Worm (Caenorhabditis elegans) whole organism, L3 larva: Measurements from ENCODE around the gene F59A7.12.

Source experiments
- R02D3.7 ChIP-seq: fragments of 150-350 bp; optimal IDR thresholded peaks from 2 replicates; lab custom pipeline; 2014; ENCODE audit warnings: missing biosample characterization, missing genetic modification characterization
- aly-2 ChIP-seq: fragments of 150-350 bp; optimal IDR thresholded peaks from 2 replicates; lab custom pipeline; 2014; ENCODE audit warnings: missing biosample characterization, missing genetic modification characterization
- ama-1 ChIP-seq: fragments of 150-350 bp; optimal IDR thresholded peaks from 2 replicates; lab custom pipeline; 2018
- ceh-28 ChIP-seq: fragments of 150-350 bp; optimal IDR thresholded peaks from 2 replicates; lab custom pipeline; 2014; ENCODE audit warnings: missing biosample characterization, missing genetic modification reagents, missing genetic modification characterization
- ceh-82 ChIP-seq: fragments of 150-350 bp; optimal IDR thresholded peaks from 2 replicates; lab custom pipeline; 2014; ENCODE audit warnings: missing biosample characterization, missing genetic modification characterization
- ceh-9 ChIP-seq: sonication (generic microtip); optimal IDR thresholded peaks from 2 replicates; lab custom pipeline; 2018; ENCODE audit warnings: missing biosample characterization, missing genetic modification characterization
- daf-12 ChIP-seq: fragments of 150-350 bp; optimal IDR thresholded peaks from 2 replicates; lab custom pipeline; 2014; ENCODE audit warnings: missing biosample characterization, missing genetic modification reagents, missing genetic modification characterization
- egl-27 ChIP-seq: sonication (generic microtip); optimal IDR thresholded peaks from 4 replicates; lab custom pipeline; 2017; ENCODE audit warnings: missing biosample characterization, missing genetic modification reagents, missing genetic modification characterization
- egl-5 ChIP-seq: fragments of 150-350 bp; optimal IDR thresholded peaks from 2 replicates; lab custom pipeline; 2017; ENCODE audit warnings: missing biosample characterization, missing genetic modification reagents, missing genetic modification characterization, inconsistent platforms
- elt-1 ChIP-seq: fragments of 150-350 bp; optimal IDR thresholded peaks from 2 replicates; lab custom pipeline; 2014; ENCODE audit warnings: missing biosample characterization, missing genetic modification characterization
- elt-2 ChIP-seq: sonication (generic microtip); optimal IDR thresholded peaks from 2 replicates; lab custom pipeline; 2016; ENCODE audit warnings: missing genetic modification reagents, mild to moderate bottlenecking, missing genetic modification characterization, missing compliant biosample characterization
- fkh-10 ChIP-seq: sonication (generic microtip); optimal IDR thresholded peaks from 2 replicates; lab custom pipeline; 2017; ENCODE audit warnings: missing biosample characterization, missing genetic modification reagents, missing genetic modification characterization
- fkh-2 ChIP-seq: fragments of 150-350 bp; optimal IDR thresholded peaks from 2 replicates; lab custom pipeline; 2014; ENCODE audit warnings: missing biosample characterization, missing genetic modification reagents, missing genetic modification characterization
- hmg-11 ChIP-seq: sonication (generic microtip); optimal IDR thresholded peaks from 2 replicates; lab custom pipeline; 2016; ENCODE audit warnings: missing genetic modification characterization, missing compliant biosample characterization
- jun-1 ChIP-seq: fragments of 150-350 bp; optimal IDR thresholded peaks from 2 replicates; lab custom pipeline; 2014; ENCODE audit warnings: missing biosample characterization, missing genetic modification reagents, missing genetic modification characterization
- lin-15B ChIP-seq: fragments of 150-350 bp; optimal IDR thresholded peaks from 2 replicates; lab custom pipeline; 2014; ENCODE audit warnings: missing biosample characterization, missing genetic modification characterization
- mdl-1 ChIP-seq: fragments of 150-350 bp; optimal IDR thresholded peaks from 2 replicates; lab custom pipeline; 2014; ENCODE audit warnings: missing biosample characterization, missing genetic modification characterization
- mml-1 ChIP-seq: fragments of 150-350 bp; sonication (generic microtip); optimal IDR thresholded peaks from 3 replicates; lab custom pipeline; 2014; ENCODE audit warnings: missing biosample characterization, missing genetic modification characterization
- nhr-11 ChIP-seq: fragments of 150-350 bp; optimal IDR thresholded peaks from 2 replicates; lab custom pipeline; 2014; ENCODE audit warnings: missing biosample characterization, missing genetic modification characterization
- nhr-23 ChIP-seq: fragments of 150-350 bp; optimal IDR thresholded peaks from 2 replicates; lab custom pipeline; 2014; ENCODE audit warnings: missing biosample characterization, missing genetic modification reagents, missing genetic modification characterization
- nhr-25 ChIP-seq: sonication (generic microtip); optimal IDR thresholded peaks from 2 replicates; lab custom pipeline; 2017; ENCODE audit warnings: missing biosample characterization, missing genetic modification characterization
- nhr-28 ChIP-seq: fragments of 150-350 bp; optimal IDR thresholded peaks from 2 replicates; lab custom pipeline; 2014; ENCODE audit warnings: missing biosample characterization, missing genetic modification characterization
- nhr-43 ChIP-seq: sonication (generic microtip); optimal IDR thresholded peaks from 2 replicates; lab custom pipeline; 2016; ENCODE audit warnings: mild to moderate bottlenecking, missing genetic modification characterization, missing compliant biosample characterization; ENCODE audit not compliant: poor library complexity, severe bottlenecking
- nhr-67 ChIP-seq: fragments of 150-350 bp; optimal IDR thresholded peaks from 2 replicates; lab custom pipeline; 2014; ENCODE audit warnings: missing biosample characterization, missing genetic modification characterization
- nhr-76 ChIP-seq: fragments of 150-350 bp; sonication (generic microtip); optimal IDR thresholded peaks from 5 replicates; lab custom pipeline; 2014; ENCODE audit warnings: missing biosample characterization, missing genetic modification characterization
- nhr-77 ChIP-seq: fragments of 150-350 bp; optimal IDR thresholded peaks from 2 replicates; lab custom pipeline; 2014; ENCODE audit warnings: missing biosample characterization, missing genetic modification characterization
- pqm-1 ChIP-seq: fragments of 150-350 bp; optimal IDR thresholded peaks from 2 replicates; lab custom pipeline; 2017; ENCODE audit warnings: missing biosample characterization, missing genetic modification characterization, inconsistent platforms
- sea-2 ChIP-seq: fragments of 150-350 bp; sonication (generic microtip); optimal IDR thresholded peaks from 4 replicates; lab custom pipeline; 2014; ENCODE audit warnings: missing biosample characterization, missing genetic modification reagents, missing genetic modification characterization
- skn-1 ChIP-seq: fragments of 150-350 bp; optimal IDR thresholded peaks from 2 replicates; lab custom pipeline; 2014; ENCODE audit warnings: missing biosample characterization, missing genetic modification characterization
- snpc-4 ChIP-seq: fragments of 150-350 bp; optimal IDR thresholded peaks from 2 replicates; lab custom pipeline; 2014; ENCODE audit warnings: missing biosample characterization, missing genetic modification characterization
- unc-62 ChIP-seq: fragments of 150-350 bp; sonication (generic microtip); optimal IDR thresholded peaks from 4 replicates; lab custom pipeline; 2014; ENCODE audit warnings: missing biosample characterization, missing genetic modification reagents, missing genetic modification characterization

Gene F59A7.12

ce11 chrV:2004659-2005058 is 25.3 kb upstream of the F59A7.12 start, which contains the start of gene cysl-4:
TSS of gene cysl-4 (plus strand) at chrV:2004959.
- TF ChIP-seq nhr-43 (tag; lab: Kevin White, UChicago): no peak
- no peak for TF ChIP-seq elt-1 (tag; lab: Kevin White, UChicago)
- no peak for TF ChIP-seq egl-5 (tag; lab: Kevin White, UChicago)
- TF ChIP-seq nhr-25: no peak
- no peak for TF ChIP-seq ama-1 (lab: Kevin White, UChicago)
- TF ChIP-seq nhr-11: no peak
- TF ChIP-seq daf-12 (tag; lab: Kevin White, UChicago): no peak
- no peak for TF ChIP-seq mdl-1 (tag; lab: Kevin White, UChicago)
- no peak for TF ChIP-seq jun-1
- no peak for TF ChIP-seq fkh-10 (GFP tag; lab: Kevin White, UChicago)
- no peak for TF ChIP-seq hmg-11 (tag; lab: Kevin White, UChicago)
- TF ChIP-seq sea-2: no peak
- TF ChIP-seq nhr-28 (tag; lab: Kevin White, UChicago): no peak
- TF ChIP-seq, all 47 proteins: peak for 0

- TF ChIP-seq lin-15B (tag; lab: Kevin White, UChicago): peak; percentile 68
- TF ChIP-seq elt-2 (tag; lab: Kevin White, UChicago): peak; percentile 55
- TF ChIP-seq fkh-2 (tag; lab: Kevin White, UChicago): no peak
- peak; percentile 11 for TF ChIP-seq pqm-1
- TF ChIP-seq daf-12 (tag; lab: Kevin White, UChicago): no peak
- TF ChIP-seq nhr-23 (tag; lab: Kevin White, UChicago): peak; percentile 35
- peak; percentile 35 for TF ChIP-seq R02D3.7 (tag; lab: Kevin White, UChicago)
- no peak for TF ChIP-seq nhr-67 (tag; lab: Kevin White, UChicago)
- TF ChIP-seq nhr-43 (tag; lab: Kevin White, UChicago): peak; percentile 44
Observed at ce11 chrV:2008412-2008811, 21.6 kb upstream of the F59A7.12 start.

ce11 chrV:2011777-2012176 is 18.2 kb upstream of the F59A7.12 start, which contains the start of gene F59A7.7:
TSS of gene F59A7.7 (plus strand) at chrV:2012077.
- no peak for TF ChIP-seq fkh-10 (GFP tag; lab: Kevin White, UChicago)
- TF ChIP-seq mml-1 (tag; lab: Kevin White, UChicago): no peak
- TF ChIP-seq nhr-25: no peak
- no peak for TF ChIP-seq pqm-1
- TF ChIP-seq nhr-28 (tag; lab: Kevin White, UChicago): no peak
- TF ChIP-seq unc-62 (GFP tag; lab: Kevin White, UChicago): no peak
- TF ChIP-seq egl-27 (tag; lab: Kevin White, UChicago): no peak
- TF ChIP-seq snpc-4 (tag; lab: Kevin White, UChicago): no peak
- TF ChIP-seq mdl-1 (tag; lab: Kevin White, UChicago): no peak
- no peak for TF ChIP-seq aly-2 (tag; lab: Kevin White, UChicago)
- no peak for TF ChIP-seq R02D3.7 (tag; lab: Kevin White, UChicago)
- no peak for TF ChIP-seq hmg-11 (tag; lab: Kevin White, UChicago)
- TF ChIP-seq ceh-82 (tag; lab: Kevin White, UChicago): no peak
- TF ChIP-seq nhr-43 (tag; lab: Kevin White, UChicago): no peak
- no peak for TF ChIP-seq nhr-23 (tag; lab: Kevin White, UChicago)
- no peak for TF ChIP-seq egl-5 (tag; lab: Kevin White, UChicago)

- TF ChIP-seq jun-1: no peak
- TF ChIP-seq egl-5 (tag; lab: Kevin White, UChicago): no peak
- TF ChIP-seq pqm-1: no peak
- TF ChIP-seq nhr-11: no peak
- no peak for TF ChIP-seq ceh-28 (tag; lab: Kevin White, UChicago)
- TF ChIP-seq elt-1 (tag; lab: Kevin White, UChicago): no peak
- no peak for TF ChIP-seq mml-1 (tag; lab: Kevin White, UChicago)
- TF ChIP-seq, all 47 proteins: peak for 0
Observed at ce11 chrV:2013824-2014223, 16.2 kb upstream of the F59A7.12 start, which contains the start of gene F59A7.11. TSS of gene F59A7.11 (minus strand) at chrV:2013924.

- TF ChIP-seq nhr-76 (tag; lab: Kevin White, UChicago) (no peak), nhr-77 (tag; lab: Kevin White, UChicago) (no peak), nhr-11 (no peak), nhr-23 (tag; lab: Kevin White, UChicago) (no peak), skn-1 (tag; lab: Kevin White, UChicago) (no peak), ceh-9 (tag; lab: Kevin White, UChicago) (no peak), snpc-4 (tag; lab: Kevin White, UChicago) (no peak)
Observed at ce11 chrV:2016428-2016827, 13.5 kb upstream of the F59A7.12 start, which contains the start of gene F59A7.2. TSS of gene F59A7.2 (minus strand) at chrV:2016528.
